Fruit fly (Drosophila melanogaster) whole organism, embryonic: ENCODE results near the gene Sfp23F.

Experiments
- Adf1 ChIP-seq: fragments of 200-800 bp; sonication (Bioruptor generic); IDR thresholded peaks from 2 replicates; pipeline ENCODE4 v1.3.6; 2022; ENCODE audit warnings: missing biosample characterization, missing genetic modification characterization
- Asciz ChIP-seq: fragments of 200-800 bp; sonication (Bioruptor generic); optimal IDR thresholded peaks from 2 replicates; lab custom pipeline; 2017; ENCODE audit warnings: missing biosample characterization, mild to moderate bottlenecking, missing genetic modification characterization, missing genetic modification reagents
- Awh ChIP-seq: fragments of 200-800 bp; sonication (Bioruptor generic); IDR thresholded peaks from 2 replicates; pipeline ENCODE4, ENCODE4 v1.3.6; 2022; ENCODE audit warnings: missing biosample characterization, missing genetic modification characterization
- B-H1 ChIP-seq: fragments of 200-800 bp; sonication (Bioruptor generic); IDR thresholded peaks from 3 replicates; pipeline ENCODE4 v1.3.6; 2022; ENCODE audit warnings: missing biosample characterization, missing genetic modification characterization
- CG12071 ChIP-seq: fragments of 200-800 bp; sonication (Bioruptor generic); optimal IDR thresholded peaks from 3 replicates; lab custom pipeline; 2018; ENCODE audit warnings: missing biosample characterization, mild to moderate bottlenecking, missing genetic modification characterization
- CG12219 ChIP-seq: fragments of 200-800 bp; sonication (Bioruptor generic); optimal IDR thresholded peaks from 3 replicates; lab custom pipeline; 2018; ENCODE audit warnings: missing biosample characterization, mild to moderate bottlenecking, missing genetic modification characterization
- CG1233 ChIP-seq: fragments of 200-800 bp; sonication (Bioruptor generic); optimal IDR thresholded peaks from 4 replicates; lab custom pipeline; 2018; ENCODE audit warnings: missing biosample characterization, mild to moderate bottlenecking, missing genetic modification characterization
- CG13296 ChIP-seq: fragments of 200-800 bp; sonication (Bioruptor generic); optimal IDR thresholded peaks from 3 replicates; lab custom pipeline; 2018; ENCODE audit warnings: missing biosample characterization, mild to moderate bottlenecking, missing genetic modification characterization
- CG14014 ChIP-seq: fragments of 200-800 bp; sonication (Bioruptor generic); IDR thresholded peaks from 2 replicates; pipeline ENCODE4 v1.3.6; 2022; ENCODE audit warnings: missing biosample characterization, missing genetic modification characterization
- CG1529 ChIP-seq: fragments of 200-800 bp; sonication (Bioruptor generic); optimal IDR thresholded peaks from 3 replicates; lab custom pipeline; 2018; ENCODE audit warnings: missing biosample characterization, missing genetic modification characterization
- CG15601 ChIP-seq: fragments of 200-800 bp; sonication (Bioruptor generic); optimal IDR thresholded peaks from 3 replicates; lab custom pipeline; 2019; ENCODE audit warnings: missing biosample characterization, mild to moderate bottlenecking, missing genetic modification characterization, moderate library complexity
- CG1603 ChIP-seq: fragments of 200-800 bp; sonication (Bioruptor generic); optimal IDR thresholded peaks from 2 replicates; lab custom pipeline; 2019; ENCODE audit warnings: missing biosample characterization, mild to moderate bottlenecking, missing genetic modification characterization, moderate library complexity
- CG16813 ChIP-seq: fragments of 200-800 bp; sonication (Bioruptor generic); IDR thresholded peaks from 3 replicates; pipeline ENCODE4 v1.3.6; 2022; ENCODE audit warnings: missing biosample characterization, missing genetic modification characterization; ENCODE audit not compliant: partially characterized antibody
- CG2678 ChIP-seq: fragments of 200-800 bp; sonication (Bioruptor generic); optimal IDR thresholded peaks from 3 replicates; lab custom pipeline; 2019; ENCODE audit warnings: missing biosample characterization, mild to moderate bottlenecking, missing genetic modification characterization, moderate library complexity
- CG2889 ChIP-seq: fragments of 200-800 bp; sonication (Bioruptor generic); IDR thresholded peaks from 3 replicates; pipeline ENCODE4 v1.3.6; 2022; ENCODE audit warnings: missing biosample characterization, missing genetic modification characterization
- CG31365 ChIP-seq: fragments of 200-800 bp; sonication (Bioruptor generic); optimal IDR thresholded peaks from 2 replicates; lab custom pipeline; 2018; ENCODE audit warnings: missing biosample characterization, mild to moderate bottlenecking, missing genetic modification characterization
- CG31388 ChIP-seq: fragments of 200-800 bp; sonication (Bioruptor generic); optimal IDR thresholded peaks from 2 replicates; lab custom pipeline; 2016; ENCODE audit warnings: missing biosample characterization, missing genetic modification characterization
- CG42726 ChIP-seq: fragments of 200-800 bp; sonication (Bioruptor generic); IDR thresholded peaks from 2 replicates; pipeline ENCODE4 v1.3.6; 2022; ENCODE audit warnings: missing biosample characterization, missing genetic modification characterization; ENCODE audit not compliant: partially characterized antibody
- CG5180 ChIP-seq: fragments of 200-800 bp; sonication (Bioruptor generic); optimal IDR thresholded peaks from 3 replicates; lab custom pipeline; 2017; ENCODE audit warnings: missing biosample characterization, missing genetic modification characterization, mild to moderate bottlenecking, moderate library complexity, missing genetic modification reagents
- CG6272 ChIP-seq: fragments of 200-800 bp; sonication (Bioruptor generic); IDR thresholded peaks from 2 replicates; pipeline ENCODE4 v1.3.6; 2022; ENCODE audit warnings: missing biosample characterization, missing genetic modification characterization
- CG6683 ChIP-seq: fragments of 200-800 bp; sonication (Bioruptor generic); optimal IDR thresholded peaks from 2 replicates; lab custom pipeline; 2017; ENCODE audit warnings: missing biosample characterization, mild to moderate bottlenecking, missing genetic modification characterization, missing genetic modification reagents
- CG8924 ChIP-seq: fragments of 200-800 bp; optimal IDR thresholded peaks from 3 replicates; lab custom pipeline; 2019; ENCODE audit warnings: missing biosample characterization, mild to moderate bottlenecking, missing genetic modification characterization, moderate library complexity
- CG9437 ChIP-seq: fragments of 200-800 bp; sonication (Bioruptor generic); optimal IDR thresholded peaks from 2 replicates; lab custom pipeline; 2018; ENCODE audit warnings: missing biosample characterization, mild to moderate bottlenecking, missing genetic modification characterization
- CG9817 ChIP-seq: fragments of 200-800 bp; sonication (Bioruptor generic); optimal IDR thresholded peaks from 2 replicates; lab custom pipeline; 2018; ENCODE audit warnings: missing biosample characterization, mild to moderate bottlenecking, missing genetic modification characterization, moderate library complexity
- CrebB ChIP-seq: fragments of 200-800 bp; sonication (Bioruptor generic); optimal IDR thresholded peaks from 3 replicates; lab custom pipeline; 2018; ENCODE audit warnings: missing biosample characterization, mild to moderate bottlenecking, missing genetic modification characterization
- Eip74EF ChIP-seq, 2 experiments: fragments of 200-800 bp in 1 of 2; fragments of >200 bp in 1 of 2; sonication (Bioruptor generic) in 1 of 2; optimal IDR thresholded peaks; 2 replicates each; lab custom pipeline; 2017 to 2019; ENCODE audit warnings: missing biosample characterization in 2 of 2, missing genetic modification characterization in 2 of 2, mild to moderate bottlenecking in 1 of 2, moderate library complexity in 1 of 2
- H15 ChIP-seq: fragments of 200-800 bp; sonication (Bioruptor generic); IDR thresholded peaks from 3 replicates; pipeline ENCODE4 v1.3.6; 2022; ENCODE audit warnings: missing biosample characterization, missing genetic modification characterization
- HHEX ChIP-seq: fragments of 200-800 bp; sonication (Bioruptor generic); optimal IDR thresholded peaks from 3 replicates; lab custom pipeline; 2017; ENCODE audit warnings: missing biosample characterization, mild to moderate bottlenecking, missing genetic modification characterization, missing genetic modification reagents
- Hmr ChIP-seq: fragments of 200-800 bp; sonication (Bioruptor generic); optimal IDR thresholded peaks from 3 replicates; lab custom pipeline; 2017; ENCODE audit warnings: mild to moderate bottlenecking, missing biosample characterization, missing genetic modification reagents, missing genetic modification characterization
- Hr78 ChIP-seq, 2 experiments: fragments of 200-800 bp in 1 of 2; fragments of >200 bp in 1 of 2; sonication (Bioruptor generic) in 1 of 2; optimal IDR thresholded peaks; 2 replicates each; lab custom pipeline; 2017 to 2019; ENCODE audit warnings: missing biosample characterization in 2 of 2, missing genetic modification characterization in 2 of 2, mild to moderate bottlenecking in 1 of 2, moderate library complexity in 1 of 2
- NfI ChIP-seq: fragments of 200-800 bp; sonication (Bioruptor generic); optimal IDR thresholded peaks from 3 replicates; lab custom pipeline; 2018; ENCODE audit warnings: missing biosample characterization, mild to moderate bottlenecking, missing genetic modification characterization, moderate library complexity
- Ptx1 ChIP-seq: fragments of 200-800 bp; sonication (Bioruptor generic); IDR thresholded peaks from 2 replicates; pipeline ENCODE4 v1.3.6; 2022; ENCODE audit warnings: missing biosample characterization, missing genetic modification characterization
- Sox100B ChIP-seq: fragments of 200-800 bp; sonication (Bioruptor generic); optimal IDR thresholded peaks from 3 replicates; lab custom pipeline; 2018; ENCODE audit warnings: missing biosample characterization, mild to moderate bottlenecking, missing genetic modification characterization
- Spps ChIP-seq: fragments of 200-800 bp; sonication (Bioruptor generic); optimal IDR thresholded peaks from 2 replicates; lab custom pipeline; 2018; ENCODE audit warnings: missing biosample characterization, mild to moderate bottlenecking, missing genetic modification characterization
- TFAM ChIP-seq: fragments of 200-800 bp; sonication (Bioruptor generic); optimal IDR thresholded peaks from 2 replicates; lab custom pipeline; 2017; ENCODE audit warnings: missing biosample characterization, missing genetic modification characterization, inconsistent platforms
- az2 ChIP-seq: fragments of 200-800 bp; sonication (Bioruptor generic); optimal IDR thresholded peaks from 3 replicates; lab custom pipeline; 2016; ENCODE audit warnings: missing biosample characterization, missing genetic modification characterization
- cato ChIP-seq: fragments of 200-800 bp; sonication (Bioruptor generic); optimal IDR thresholded peaks from 2 replicates; lab custom pipeline; 2016; ENCODE audit warnings: missing biosample characterization, missing genetic modification characterization, borderline replicate concordance
- chm ChIP-seq: fragments of 200-800 bp; sonication (Bioruptor generic); IDR thresholded peaks from 2 replicates; pipeline ENCODE4 v1.3.6; 2022; ENCODE audit warnings: missing biosample characterization, missing genetic modification characterization
- dmrt11E ChIP-seq: fragments of 200-800 bp; sonication (Bioruptor generic); optimal IDR thresholded peaks from 3 replicates; lab custom pipeline; 2018; ENCODE audit warnings: missing biosample characterization, mild to moderate bottlenecking, missing genetic modification characterization, moderate library complexity
- emc ChIP-seq: fragments of 200-800 bp; sonication (Bioruptor generic); optimal IDR thresholded peaks from 2 replicates; lab custom pipeline; 2016; ENCODE audit warnings: missing biosample characterization, missing genetic modification characterization
- jumu ChIP-seq: fragments of 200-800 bp; sonication (Bioruptor generic); optimal IDR thresholded peaks from 3 replicates; lab custom pipeline; 2016; ENCODE audit warnings: missing biosample characterization, missing genetic modification characterization
- kah ChIP-seq: fragments of 200-800 bp; sonication (Bioruptor generic); optimal IDR thresholded peaks from 2 replicates; lab custom pipeline; 2018; ENCODE audit warnings: missing biosample characterization, mild to moderate bottlenecking, missing genetic modification characterization
- mam ChIP-seq: fragments of 200-800 bp; sonication (Bioruptor generic); optimal IDR thresholded peaks from 3 replicates; lab custom pipeline; 2016; ENCODE audit warnings: missing biosample characterization, missing genetic modification characterization
- peb ChIP-seq: fragments of 200-800 bp; sonication (Bioruptor generic); IDR thresholded peaks from 2 replicates; pipeline ENCODE4 v1.3.6; 2022; ENCODE audit warnings: missing biosample characterization, missing genetic modification characterization
- pum ChIP-seq: fragments of 200-800 bp; sonication (Bioruptor generic); optimal IDR thresholded peaks from 2 replicates; lab custom pipeline; 2016; ENCODE audit warnings: missing biosample characterization, missing genetic modification characterization
- rib ChIP-seq: fragments of 200-800 bp; sonication (Bioruptor generic); IDR thresholded peaks from 2 replicates; pipeline ENCODE4 v1.3.6; 2022; ENCODE audit warnings: missing biosample characterization, missing genetic modification characterization
- sens-2 ChIP-seq: fragments of 200-800 bp; sonication (Bioruptor generic); IDR thresholded peaks from 2 replicates; pipeline ENCODE4 v1.3.6; 2022; ENCODE audit warnings: missing biosample characterization, missing genetic modification characterization
- tgo ChIP-seq: fragments of 200-800 bp; sonication (Bioruptor generic); IDR thresholded peaks from 3 replicates; pipeline ENCODE4 v1.3.6; 2022; ENCODE audit warnings: missing biosample characterization, missing genetic modification characterization
- tna ChIP-seq: fragments of 200-800 bp; sonication (Bioruptor generic); IDR thresholded peaks from 2 replicates; pipeline ENCODE4 v1.3.6; 2022; ENCODE audit warnings: missing biosample characterization, missing genetic modification characterization; ENCODE audit not compliant: partially characterized antibody

Gene Sfp23F

DNA sequence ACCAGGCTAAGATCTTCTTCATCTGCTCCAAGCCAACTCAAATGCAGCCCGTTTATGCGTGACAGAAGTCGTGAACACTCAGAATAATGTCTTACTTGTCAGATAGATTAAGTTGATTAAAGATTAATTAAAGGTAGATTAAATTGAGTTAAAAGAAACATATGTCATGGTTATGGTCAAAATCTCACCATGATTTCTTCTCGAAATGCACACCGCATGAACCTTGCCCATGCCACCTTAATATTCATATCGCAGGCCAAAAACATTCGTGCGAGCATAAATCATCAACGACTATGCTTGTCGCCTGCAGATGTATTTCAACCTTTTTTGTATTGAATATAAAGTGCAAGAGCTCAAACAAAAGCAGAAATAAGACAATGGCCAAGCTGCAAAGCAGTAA, 49.5 kb upstream of the Sfp23F start (continued):
- TF ChIP-seq jumu (GFP tag; lab: Kevin White, UChicago): no peak
- no peak for TF ChIP-seq rib (GFP tag; lab: Robert Waterston, UW)
- TF ChIP-seq CG12071 (GFP tag; lab: Kevin White, UChicago): peak; percentile 63
- peak; percentile 65 for TF ChIP-seq kah
- TF ChIP-seq CG2678: peak; percentile 73
- peak; percentile 50 for TF ChIP-seq CG1233 (GFP tag; lab: Kevin White, UChicago)
- no peak for TF ChIP-seq CG16813 (GFP tag; lab: Robert Waterston, UW)
- TF ChIP-seq Spps (tag; lab: Kevin White, UChicago): peak; percentile 37
- peak; percentile 36 for TF ChIP-seq NfI (GFP tag; lab: Kevin White, UChicago)
- TF ChIP-seq CG5180 (GFP tag; lab: Kevin White, UChicago): peak; percentile 57
- TF ChIP-seq HHEX (GFP tag; lab: Kevin White, UChicago): peak; percentile 40
- TF ChIP-seq sens-2 (GFP tag; lab: Robert Waterston, UW): peak; percentile 63
- TF ChIP-seq H15 (GFP tag; lab: Robert Waterston, UW): peak; percentile 56; the same call in 1 of the 3 replicates
- TF ChIP-seq Hr78 (GFP tag; optimal IDR thresholded peaks at IDR 0.05; lab: Kevin White, UChicago): peak in 1 of 2 experiments; percentile 12
- TF ChIP-seq chm (GFP tag; lab: Robert Waterston, UW): peak; percentile 50; the same call in 1 of the 2 replicates
- peak; percentile 72 for TF ChIP-seq CG8924 (tag; lab: Kevin White, UChicago)
- TF ChIP-seq CG14014 (GFP tag; lab: Robert Waterston, UW): peak; percentile 60; the same call in 1 of the 2 replicates
- TF ChIP-seq az2: peak; percentile 24
- TF ChIP-seq Sox100B (GFP tag; lab: Kevin White, UChicago): peak; percentile 67
- TF ChIP-seq tna (GFP tag; lab: Robert Waterston, UW): no peak
- peak; percentile 63; the same call in 2 of the 3 replicates for TF ChIP-seq tgo (GFP tag; lab: Robert Waterston, UW)
- no peak for TF ChIP-seq mam
- TF ChIP-seq Awh: peak; percentile 71
- TF ChIP-seq CrebB (tag; lab: Kevin White, UChicago): peak; percentile 50
- TF ChIP-seq dmrt11E: peak; percentile 34
- TF ChIP-seq pum (GFP tag; lab: Kevin White, UChicago): peak; percentile 14
- no peak for TF ChIP-seq emc (GFP tag; lab: Kevin White, UChicago)
- peak; percentile 56 for TF ChIP-seq CG12219 (GFP tag; lab: Kevin White, UChicago)
- TF ChIP-seq Hmr (GFP tag; lab: Kevin White, UChicago): peak; percentile 26
- TF ChIP-seq CG1603 (tag; lab: Kevin White, UChicago): peak; percentile 89
- peak; percentile 34 for TF ChIP-seq CG31365 (tag; lab: Kevin White, UChicago)
- peak; percentile 2 for TF ChIP-seq TFAM
- peak; percentile 40 for TF ChIP-seq CG1529 (GFP tag; lab: Kevin White, UChicago)
- peak; percentile 66 for TF ChIP-seq CG13296 (GFP tag; lab: Kevin White, UChicago)
- no peak for TF ChIP-seq CG42726 (GFP tag; lab: Robert Waterston, UW)
- peak; percentile 25 for TF ChIP-seq CG15601 (tag; lab: Kevin White, UChicago)
- no peak for TF ChIP-seq CG6683 (GFP tag; lab: Kevin White, UChicago)
- no peak for TF ChIP-seq CG6272 (GFP tag; lab: Robert Waterston, UW)
- peak; percentile 66 for TF ChIP-seq Asciz (GFP tag; lab: Kevin White, UChicago)
- TF ChIP-seq CG31388 (GFP tag; lab: Kevin White, UChicago): no peak
- peak; percentile 39 for TF ChIP-seq CG9817 (tag; lab: Kevin White, UChicago)
- peak; percentile 42; the same call in 2 of the 3 replicates for TF ChIP-seq B-H1
- no peak for TF ChIP-seq CG2889
- peak; percentile 31 for TF ChIP-seq CG9437 (GFP tag; lab: Kevin White, UChicago)
- TF ChIP-seq peb: no peak
- peak; percentile 54 for TF ChIP-seq Ptx1 (GFP tag; lab: Robert Waterston, UW)
- TF ChIP-seq cato (GFP tag; lab: Kevin White, UChicago): peak; percentile 3
- TF ChIP-seq Adf1 (GFP tag; lab: Robert Waterston, UW): no peak
- TF ChIP-seq Eip74EF (GFP tag; optimal IDR thresholded peaks at IDR 0.05; lab: Kevin White, UChicago): peak in 1 of 2 experiments; percentile 22
